Fruit fly (Drosophila melanogaster) whole organism, embryonic: ENCODE measurements around the gene CG9626.

Experiments used
- Awh ChIP-seq: fragments of 200-800 bp; sonication (Bioruptor generic); IDR thresholded peaks from 2 replicates; pipeline ENCODE4, ENCODE4 v1.3.6; 2022; ENCODE audit warnings: missing biosample characterization, missing genetic modification characterization
- Blimp-1 ChIP-seq: fragments of 200-800 bp; sonication (Bioruptor generic); optimal IDR thresholded peaks from 3 replicates; lab custom pipeline; 2018; ENCODE audit warnings: missing biosample characterization, missing genetic modification characterization, mild to moderate bottlenecking, moderate library complexity, missing genetic modification reagents
- CG1233 ChIP-seq: fragments of 200-800 bp; sonication (Bioruptor generic); optimal IDR thresholded peaks from 4 replicates; lab custom pipeline; 2018; ENCODE audit warnings: missing biosample characterization, mild to moderate bottlenecking, missing genetic modification characterization
- CG14710 ChIP-seq: fragments of 200-800 bp; sonication (Bioruptor generic); optimal IDR thresholded peaks from 3 replicates; lab custom pipeline; 2019; ENCODE audit warnings: missing biosample characterization, mild to moderate bottlenecking, missing genetic modification characterization, moderate library complexity
- CG15073 ChIP-seq: fragments of 200-800 bp; sonication (Bioruptor generic); optimal IDR thresholded peaks from 2 replicates; lab custom pipeline; 2016; ENCODE audit warnings: missing biosample characterization, missing genetic modification characterization
- CG17186 ChIP-seq: fragments of 200-800 bp; sonication (Bioruptor generic); optimal IDR thresholded peaks from 3 replicates; lab custom pipeline; 2017; ENCODE audit warnings: missing biosample characterization, missing genetic modification reagents, missing genetic modification characterization
- CG17361 ChIP-seq: fragments of 200-800 bp; sonication (Bioruptor generic); IDR thresholded peaks from 3 replicates; pipeline ENCODE4 v1.3.6; 2022; ENCODE audit warnings: missing biosample characterization, missing genetic modification characterization
- CG18599 ChIP-seq: fragments of 200-800 bp; sonication (Bioruptor generic); optimal IDR thresholded peaks from 3 replicates; lab custom pipeline; 2017; ENCODE audit warnings: missing biosample characterization, missing genetic modification characterization, mild to moderate bottlenecking, moderate library complexity, missing genetic modification reagents
- CG2712 ChIP-seq: fragments of 200-800 bp; optimal IDR thresholded peaks from 3 replicates; lab custom pipeline; 2019; ENCODE audit warnings: missing biosample characterization, mild to moderate bottlenecking, missing genetic modification characterization, moderate library complexity
- CG31365 ChIP-seq: fragments of 200-800 bp; sonication (Bioruptor generic); optimal IDR thresholded peaks from 2 replicates; lab custom pipeline; 2018; ENCODE audit warnings: missing biosample characterization, mild to moderate bottlenecking, missing genetic modification characterization
- CG31441 ChIP-seq: fragments of 200-800 bp; sonication (Bioruptor generic); IDR thresholded peaks from 2 replicates; pipeline ENCODE4 v1.3.6; 2022; ENCODE audit warnings: missing biosample characterization, missing genetic modification characterization
- CG6813 ChIP-seq: fragments of 200-800 bp; sonication (Bioruptor generic); optimal IDR thresholded peaks from 2 replicates; lab custom pipeline; 2017; ENCODE audit warnings: missing biosample characterization, missing genetic modification characterization, mild to moderate bottlenecking, moderate library complexity, missing genetic modification reagents
- CG7357 ChIP-seq: fragments of 200-800 bp; sonication (Bioruptor generic); IDR thresholded peaks from 3 replicates; pipeline ENCODE4 v1.3.6; 2022; ENCODE audit warnings: missing biosample characterization, missing genetic modification characterization
- CG8089 ChIP-seq: fragments of 200-800 bp; sonication (Bioruptor generic); optimal IDR thresholded peaks from 3 replicates; lab custom pipeline; 2016; ENCODE audit warnings: missing biosample characterization, missing genetic modification characterization
- CG8290 ChIP-seq, 3 experiments: fragments of 200-800 bp; sonication (Bioruptor generic); optimal IDR thresholded peaks; 2 replicates each; lab custom pipeline; 2016 to 2019; ENCODE audit warnings: missing biosample characterization in 3 of 3, missing genetic modification characterization in 3 of 3, mild to moderate bottlenecking in 2 of 3, moderate library complexity in 1 of 3
- CG9727 ChIP-seq: fragments of 200-800 bp; sonication (Bioruptor generic); optimal IDR thresholded peaks from 3 replicates; lab custom pipeline; 2017; ENCODE audit warnings: missing biosample characterization, mild to moderate bottlenecking, missing genetic modification characterization
- CG9876 ChIP-seq: fragments of 200-800 bp; sonication (Bioruptor generic); optimal IDR thresholded peaks from 2 replicates; lab custom pipeline; 2016; ENCODE audit warnings: missing biosample characterization, missing genetic modification characterization
- CTCF ChIP-seq: fragments of 200-800 bp; sonication (Bioruptor generic); optimal IDR thresholded peaks from 2 replicates; lab custom pipeline; 2017; ENCODE audit warnings: missing biosample characterization, mild to moderate bottlenecking, missing genetic modification characterization, moderate library complexity
- CoRest ChIP-seq: fragments of 200-800 bp; sonication (Bioruptor generic); optimal IDR thresholded peaks from 3 replicates; lab custom pipeline; 2018; ENCODE audit warnings: missing biosample characterization, mild to moderate bottlenecking, missing genetic modification characterization, moderate library complexity
- D ChIP-seq, 2 experiments: fragments of 200-800 bp in 1 of 2; fragments of >200 bp in 1 of 2; sonication (Bioruptor generic) in 1 of 2; optimal IDR thresholded peaks; 2 replicates in 1 of 2; 3 replicates in 1 of 2; lab custom pipeline; 2017; ENCODE audit warnings: mild to moderate bottlenecking in 1 of 2, missing biosample characterization in 1 of 2, missing genetic modification characterization in 1 of 2, missing genetic modification reagents in 1 of 2
- Kr ChIP-seq: fragments of 200-800 bp; sonication (Bioruptor generic); optimal IDR thresholded peaks from 2 replicates; lab custom pipeline; 2017; ENCODE audit warnings: missing biosample characterization, mild to moderate bottlenecking, missing genetic modification characterization
- Mes4 ChIP-seq: fragments of 200-800 bp; sonication (Bioruptor generic); optimal IDR thresholded peaks from 2 replicates; lab custom pipeline; 2016; ENCODE audit warnings: missing biosample characterization, missing genetic modification characterization
- NC2α ChIP-seq: fragments of 200-800 bp; sonication (Bioruptor generic); optimal IDR thresholded peaks from 2 replicates; lab custom pipeline; 2016; ENCODE audit warnings: missing biosample characterization, missing genetic modification characterization
- NK7.1 ChIP-seq: fragments of 200-800 bp; sonication (Bioruptor generic); optimal IDR thresholded peaks from 3 replicates; lab custom pipeline; 2016; ENCODE audit warnings: missing biosample characterization, missing genetic modification characterization
- Nf-YA ChIP-seq: fragments of 200-800 bp; sonication (Bioruptor generic); IDR thresholded peaks from 2 replicates; pipeline ENCODE4 v1.3.6; 2022; ENCODE audit warnings: missing biosample characterization, missing genetic modification characterization
- Sin3A ChIP-seq: fragments of >200 bp; optimal IDR thresholded peaks from 2 replicates; lab custom pipeline; 2018
- Six4 ChIP-seq: fragments of 200-800 bp; sonication (Bioruptor generic); optimal IDR thresholded peaks from 2 replicates; lab custom pipeline; 2016; ENCODE audit warnings: missing biosample characterization, missing genetic modification characterization
- Spps ChIP-seq: fragments of 200-800 bp; sonication (Bioruptor generic); optimal IDR thresholded peaks from 2 replicates; lab custom pipeline; 2018; ENCODE audit warnings: missing biosample characterization, mild to moderate bottlenecking, missing genetic modification characterization
- Stat92E ChIP-seq, 3 experiments: fragments of >200 bp in 2 of 3; fragments of 200-800 bp in 1 of 3; sonication (Bioruptor generic) in 1 of 3; optimal IDR thresholded peaks; 2 replicates each; lab custom pipeline; 2017 to 2019; ENCODE audit warnings: missing biosample characterization in 3 of 3, missing genetic modification characterization in 3 of 3, mild to moderate bottlenecking in 1 of 3, moderate library complexity in 1 of 3
- ac ChIP-seq: fragments of 200-800 bp; sonication (Bioruptor generic); optimal IDR thresholded peaks from 3 replicates; lab custom pipeline; 2017; ENCODE audit warnings: missing biosample characterization, mild to moderate bottlenecking, missing genetic modification characterization
- ara ChIP-seq: fragments of 200-800 bp; sonication (Bioruptor generic); IDR thresholded peaks from 2 replicates; pipeline ENCODE4 v1.3.6; 2022; ENCODE audit warnings: missing biosample characterization, missing genetic modification characterization
- chif ChIP-seq, 2 experiments: fragments of 200-800 bp; sonication (Bioruptor generic); optimal IDR thresholded peaks; 3 replicates each; lab custom pipeline; 2016; ENCODE audit warnings: missing biosample characterization in 2 of 2, missing genetic modification characterization in 2 of 2
- cwo ChIP-seq: fragments of 200-800 bp; sonication (Bioruptor generic); optimal IDR thresholded peaks from 3 replicates; lab custom pipeline; 2017; ENCODE audit warnings: missing biosample characterization, missing genetic modification characterization, mild to moderate bottlenecking, moderate library complexity, missing genetic modification reagents
- eyg ChIP-seq: fragments of 200-800 bp; sonication (Bioruptor generic); optimal IDR thresholded peaks from 3 replicates; lab custom pipeline; 2016; ENCODE audit warnings: missing biosample characterization, missing genetic modification characterization
- fd102C ChIP-seq: fragments of 200-800 bp; sonication (Bioruptor generic); optimal IDR thresholded peaks from 2 replicates; lab custom pipeline; 2018; ENCODE audit warnings: missing biosample characterization, mild to moderate bottlenecking, missing genetic modification characterization, moderate library complexity
- gcm ChIP-seq: fragments of 200-800 bp; sonication (Bioruptor generic); optimal IDR thresholded peaks from 2 replicates; lab custom pipeline; 2019; ENCODE audit warnings: missing biosample characterization, mild to moderate bottlenecking, missing genetic modification characterization, moderate library complexity
- gfzf ChIP-seq: fragments of 200-800 bp; sonication (Bioruptor generic); optimal IDR thresholded peaks from 2 replicates; lab custom pipeline; 2016; ENCODE audit warnings: missing biosample characterization, mild to moderate bottlenecking, missing genetic modification characterization, moderate library complexity
- grn ChIP-seq: fragments of 200-800 bp; sonication (Bioruptor generic); optimal IDR thresholded peaks from 3 replicates; lab custom pipeline; 2017; ENCODE audit warnings: missing biosample characterization, missing genetic modification characterization
- hkb ChIP-seq, 2 experiments: fragments of 200-800 bp in 1 of 2; fragments of >200 bp in 1 of 2; sonication (Bioruptor generic) in 1 of 2; IDR thresholded peaks in 1 of 2; optimal IDR thresholded peaks in 1 of 2; 2 replicates each; pipeline versions ENCODE4 v1.3.6 to Lab custom; 2017 to 2022; ENCODE audit warnings: missing biosample characterization in 1 of 2, missing genetic modification characterization in 1 of 2
- kah ChIP-seq: fragments of 200-800 bp; sonication (Bioruptor generic); optimal IDR thresholded peaks from 2 replicates; lab custom pipeline; 2018; ENCODE audit warnings: missing biosample characterization, mild to moderate bottlenecking, missing genetic modification characterization
- klu ChIP-seq: fragments of 200-800 bp; sonication (Bioruptor generic); IDR thresholded peaks from 2 replicates; pipeline ENCODE4 v1.3.6; 2022; ENCODE audit warnings: missing biosample characterization, missing genetic modification characterization
- kni ChIP-seq: fragments of 200-800 bp; sonication (Bioruptor generic); optimal IDR thresholded peaks from 3 replicates; lab custom pipeline; 2017; ENCODE audit warnings: mild to moderate bottlenecking, missing biosample characterization, missing genetic modification reagents, missing genetic modification characterization
- mam ChIP-seq: fragments of 200-800 bp; sonication (Bioruptor generic); optimal IDR thresholded peaks from 3 replicates; lab custom pipeline; 2016; ENCODE audit warnings: missing biosample characterization, missing genetic modification characterization
- nerfin-1 ChIP-seq: fragments of 200-800 bp; sonication (Bioruptor generic); optimal IDR thresholded peaks from 3 replicates; lab custom pipeline; 2019; ENCODE audit warnings: missing biosample characterization, mild to moderate bottlenecking, missing genetic modification characterization, moderate library complexity
- ro ChIP-seq: fragments of 200-800 bp; sonication (Bioruptor generic); IDR thresholded peaks from 2 replicates; pipeline ENCODE4 v1.3.6; 2022; ENCODE audit warnings: missing biosample characterization, missing genetic modification characterization
- sd ChIP-seq: fragments of 200-800 bp; sonication (Bioruptor generic); optimal IDR thresholded peaks from 3 replicates; lab custom pipeline; 2018; ENCODE audit warnings: missing biosample characterization, mild to moderate bottlenecking, missing genetic modification characterization, moderate library complexity
- trem ChIP-seq: fragments of 200-800 bp; optimal IDR thresholded peaks from 3 replicates; lab custom pipeline; 2019; ENCODE audit warnings: missing biosample characterization, mild to moderate bottlenecking, missing genetic modification characterization, moderate library complexity
- ttk ChIP-seq: fragments of 200-800 bp; sonication (Bioruptor generic); IDR thresholded peaks from 2 replicates; pipeline ENCODE4 v2.1.2; 2022; ENCODE audit warnings: missing biosample characterization, missing genetic modification characterization
- wek ChIP-seq: fragments of 200-800 bp; sonication (Bioruptor generic); optimal IDR thresholded peaks from 3 replicates; lab custom pipeline; 2018; ENCODE audit warnings: missing biosample characterization, mild to moderate bottlenecking, missing genetic modification characterization, moderate library complexity

The CG9626 gene

DNA sequence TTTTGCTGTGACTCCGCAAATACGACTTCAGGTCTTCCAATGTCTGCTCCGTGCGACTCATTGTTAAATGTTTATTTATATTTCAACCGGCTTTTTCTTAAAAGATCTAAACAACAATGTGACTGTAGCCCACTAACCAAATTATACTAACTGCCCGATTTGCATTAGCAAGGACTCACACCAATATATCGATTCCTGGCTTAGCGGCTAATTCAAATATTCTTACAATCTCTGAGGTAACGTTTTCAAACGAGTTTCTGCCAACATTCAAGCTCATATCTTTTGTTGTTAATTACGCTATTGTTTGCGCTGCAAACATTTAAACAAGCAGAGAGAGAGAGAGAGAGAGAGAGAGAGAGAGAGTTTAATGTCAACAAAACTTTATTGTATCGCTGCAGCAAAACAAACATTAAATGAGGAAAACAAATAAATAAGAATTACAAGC is 7.8 kb upstream of the CG9626 start, which contains the start of gene tex (continued):
- peak; percentile 41 for TF ChIP-seq Spps
- no peak for TF ChIP-seq CG18599 (GFP tag; lab: Kevin White, UChicago)
- TF ChIP-seq CG7357 (GFP tag; lab: Robert Waterston, UW), result no peak
- TF ChIP-seq Blimp-1 (GFP tag; lab: Kevin White, UChicago), result peak; percentile 67
- no peak for TF ChIP-seq CG9876 (GFP tag; lab: Kevin White, UChicago)
- no peak for TF ChIP-seq ttk (GFP tag; lab: Robert Waterston, UW)
- TF ChIP-seq CG8089 (GFP tag; lab: Kevin White, UChicago), result peak; percentile 25
- TF ChIP-seq CG31365 (tag; lab: Kevin White, UChicago), result peak; percentile 47
- peak; percentile 22 for TF ChIP-seq sd (tag; lab: Kevin White, UChicago)
- no peak for TF ChIP-seq NC2α
- TF ChIP-seq fd102C (GFP tag; lab: Kevin White, UChicago), result peak; percentile 1
- peak; percentile 19 for TF ChIP-seq CTCF (GFP tag; lab: Kevin White, UChicago)
- TF ChIP-seq gfzf (GFP tag; lab: Kevin White, UChicago), result peak; percentile 95
- TF ChIP-seq ara, result peak; percentile 61
- TF ChIP-seq mam, result no peak
- TF ChIP-seq kni, result peak; percentile 68
- TF ChIP-seq CG14710 (tag; lab: Kevin White, UChicago), result peak; percentile 77
- TF ChIP-seq CoRest (tag; lab: Kevin White, UChicago), result peak; percentile 7
- peak; percentile 57 for TF ChIP-seq gcm (GFP tag; lab: Kevin White, UChicago)
- peak; percentile 52 for TF ChIP-seq CG8290 (GFP tag; optimal IDR thresholded peaks at IDR 0.05; lab: Kevin White, UChicago)
- no peak for TF ChIP-seq CG8290 (tag; optimal IDR thresholded peaks at IDR 0.05; lab: Kevin White, UChicago)
- TF ChIP-seq kah, result peak; percentile 17
- TF ChIP-seq Nf-YA, result no peak
- peak; percentile 14 for TF ChIP-seq Kr (GFP tag; lab: Kevin White, UChicago)
- TF ChIP-seq grn (GFP tag; lab: Kevin White, UChicago), result peak; percentile 26
- peak; percentile 88 for TF ChIP-seq Awh (GFP tag; lab: Robert Waterston, UW)
- TF ChIP-seq hkb (optimal IDR thresholded peaks at IDR 0.05; lab: Kevin White, UChicago), result no peak
- peak; percentile 37; the same call in 1 of the 2 replicates for TF ChIP-seq hkb (GFP tag; IDR thresholded peaks at IDR 0.05; lab: Robert Waterston, UW)
- peak; percentile 75 for TF ChIP-seq nerfin-1
- TF ChIP-seq chif (GFP tag; optimal IDR thresholded peaks at IDR 0.05; lab: Kevin White, UChicago), result peak in 1 of 2 experiments; percentile 14
- TF ChIP-seq CG17361 (GFP tag; lab: Robert Waterston, UW), result peak; percentile 37; the same call in 2 of the 3 replicates
- peak; percentile 79 for TF ChIP-seq trem
- peak; percentile 67 for TF ChIP-seq CG6813
- TF ChIP-seq CG17186 (GFP tag; lab: Kevin White, UChicago), result peak; percentile 64
- TF ChIP-seq eyg (GFP tag; lab: Kevin White, UChicago), result no peak
- TF ChIP-seq cwo (GFP tag; lab: Kevin White, UChicago), result no peak
- TF ChIP-seq NK7.1 (GFP tag; lab: Kevin White, UChicago), result peak; percentile 25
- peak; percentile 53 for TF ChIP-seq ac (GFP tag; lab: Kevin White, UChicago)
- no peak for TF ChIP-seq CG15073 (GFP tag; lab: Kevin White, UChicago)
- no peak for TF ChIP-seq klu
- TF ChIP-seq wek (GFP tag; lab: Kevin White, UChicago), result peak; percentile 57
- peak; percentile 69 for TF ChIP-seq CG9727 (GFP tag; lab: Kevin White, UChicago)
- peak; percentile 26 for TF ChIP-seq Sin3A (lab: Kevin White, UChicago)
- TF ChIP-seq Six4 (GFP tag; lab: Kevin White, UChicago), result peak; percentile 22
- TF ChIP-seq CG2712 (tag; lab: Kevin White, UChicago), result peak; percentile 55
- peak; percentile 35 for TF ChIP-seq Mes4 (GFP tag; lab: Kevin White, UChicago)
- peak in 1 of 3 experiments; percentile 5 for TF ChIP-seq Stat92E (GFP tag; optimal IDR thresholded peaks at IDR 0.05; lab: Kevin White, UChicago)
- no peak for TF ChIP-seq ro (GFP tag; lab: Robert Waterston, UW)
- TF ChIP-seq CG1233, result peak; percentile 22
- TF ChIP-seq D (optimal IDR thresholded peaks at IDR 0.05; lab: Kevin White, UChicago), result no peak
- TF ChIP-seq D (GFP tag; optimal IDR thresholded peaks at IDR 0.05; lab: Kevin White, UChicago), result peak; percentile 62
- peak; percentile 49; the same call in 1 of the 2 replicates for TF ChIP-seq CG31441 (GFP tag; lab: Robert Waterston, UW)
